Worm (Caenorhabditis elegans): ENCODE measurements around the gene tbh-1.

- TF ChIP-seq ztf-11 (tag; optimal IDR thresholded peaks at IDR 0.05) (no peak), fos-1 (tag; optimal IDR thresholded peaks at IDR 0.05) (no peak), F16B12.6 (tag; optimal IDR thresholded peaks at IDR 0.05) (no peak), fkh-10 (GFP tag; optimal IDR thresholded peaks at IDR 0.05) (no peak), alr-1 (tag; optimal IDR thresholded peaks at IDR 0.05; ENCODE audit: borderline replicate concordance) (no peak), pqm-1 (tag; optimal IDR thresholded peaks at IDR 0.05) (no peak), unc-86 (tag; optimal IDR thresholded peaks at IDR 0.05) (no peak), C04F5.9 (tag; optimal IDR thresholded peaks at IDR 0.05) (no peak), unc-62 (GFP tag; optimal IDR thresholded peaks at IDR 0.05) (no peak), blmp-1 (tag; optimal IDR thresholded peaks at IDR 0.05) (no peak)
These were observed 38.7 kb downstream of the tbh-1 start, which contains the start of gene sprr-1 for ce11 chrX:15466032-15466431.

Data from whole organism, L1 larva.